Worm (Caenorhabditis elegans): ENCODE data around the gene taf-6.1.
A peak's percentile ranks its signal among the peaks of the same experiment; 100 is the strongest.

Gene taf-6.1

ce11 chrII:1110901-1111300, 16.9 kb upstream of the taf-6.1 start, which contains the start of gene lips-11:
Gene lips-11, minus strand, starts transcription at chrII:1111001.
- TF ChIP-seq ceh-91 (GFP tag; IDR thresholded peaks at IDR 0.05) = no peak
- no peak for TF ChIP-seq athp-1 (tag; optimal IDR thresholded peaks at IDR 0.05)
- TF ChIP-seq D2030.7 (GFP tag; IDR thresholded peaks at IDR 0.05) = no peak

ce11 chrII:1114133-1114532, 13.6 kb upstream of the taf-6.1 start, which contains the start of gene lips-12:
Gene lips-12, minus strand, starts transcription at chrII:1114233.
- TF ChIP-seq ekl-4 (GFP tag; IDR thresholded peaks at IDR 0.05) (no peak), chd-7 (tag; optimal IDR thresholded peaks at IDR 0.05) (no peak), Y56A3A.18 (GFP tag; IDR thresholded peaks at IDR 0.05) (no peak), nfya-2 (GFP tag; IDR thresholded peaks at IDR 0.05) (no peak), egl-18 (GFP tag; IDR thresholded peaks at IDR 0.05) (no peak), mcd-1 (GFP tag; IDR thresholded peaks at IDR 0.05) (no peak), lin-26 (GFP tag; IDR thresholded peaks at IDR 0.05) (no peak), F52B5.7 (tag; optimal IDR thresholded peaks at IDR 0.05) (no peak), ceh-58 (GFP tag; IDR thresholded peaks at IDR 0.05) (no peak), F37B4.10 (GFP tag; IDR thresholded peaks at IDR 0.05) (no peak), lag-1 (GFP tag; IDR thresholded peaks at IDR 0.05) (no peak), bed-1 (GFP tag; IDR thresholded peaks at IDR 0.05) (no peak), ztf-18 (tag; optimal IDR thresholded peaks at IDR 0.05) (no peak), tlf-1 (GFP tag; optimal IDR thresholded peaks at IDR 0.05) (no peak), zim-3 (tag; optimal IDR thresholded peaks at IDR 0.05) (no peak)

- TF ChIP-seq snpc-4 (GFP tag; optimal IDR thresholded peaks at IDR 0.05) (peak; percentile 52), snpc-4 (tag; optimal IDR thresholded peaks at IDR 0.05) (peak in 3 of 4 experiments; percentile 22 to 90 (median 87)), B0035.1 (tag; optimal IDR thresholded peaks at IDR 0.05) (no peak), snpc-1.1 (tag; optimal IDR thresholded peaks at IDR 0.05; ENCODE audit: insufficient read depth) (peak; percentile 76), F39B2.1 (GFP tag; IDR thresholded peaks at IDR 0.05) (0 out of 2 replicates have a peak, but pooled peaks have one; percentile 27), B0261.1 (tag; optimal IDR thresholded peaks at IDR 0.05) (no peak), akir-1 (GFP tag; optimal IDR thresholded peaks at IDR 0.05) (no peak), K12H6.12 (tag; optimal IDR thresholded peaks at IDR 0.05) (no peak)
Measured at ce11 chrII:1116521-1116920, 11.3 kb upstream of the taf-6.1 start.

- TF ChIP-seq mcd-1 (GFP tag; IDR thresholded peaks at IDR 0.05) (no peak), snpc-1.1 (tag; optimal IDR thresholded peaks at IDR 0.05; ENCODE audit: insufficient read depth) (peak; percentile 46), hmg-1.2 (GFP tag; IDR thresholded peaks at IDR 0.05) (peak; percentile 46), snpc-4 (GFP tag; optimal IDR thresholded peaks at IDR 0.05) (peak; percentile 41), snpc-4 (tag; optimal IDR thresholded peaks at IDR 0.05) (peak in 3 of 4 experiments; percentile 45 to 86 (median 86))
Measured at ce11 chrII:1117992-1118729, 9.6 kb upstream of the taf-6.1 start, which contains the start of gene lips-13. Gene lips-13, minus strand, starts transcription at chrII:1118042.

- TF ChIP-seq nhr-90 (tag; optimal IDR thresholded peaks at IDR 0.05) (no peak), F57A8.1 (GFP tag; optimal IDR thresholded peaks at IDR 0.05) (no peak), lsy-27 (tag; optimal IDR thresholded peaks at IDR 0.05; ENCODE audit: borderline replicate concordance, insufficient read depth) (no peak), aptf-2 (GFP tag; conservative IDR thresholded peaks at IDR 0.05) (no peak), nhr-120 (GFP tag; IDR thresholded peaks at IDR 0.05) (no peak), ztf-3 (GFP tag; optimal IDR thresholded peaks at IDR 0.05) (no peak), F57C9.4 (tag; optimal IDR thresholded peaks at IDR 0.05) (no peak), nfya-1 (tag; optimal IDR thresholded peaks at IDR 0.05; ENCODE audit: borderline replicate concordance, insufficient read depth) (no peak), sdz-38 (tag; optimal IDR thresholded peaks at IDR 0.05) (no peak), D2030.7 (GFP tag; IDR thresholded peaks at IDR 0.05) (no peak), lin-35 (GFP tag; optimal IDR thresholded peaks at IDR 0.05) (no peak), ccch-3 (GFP tag; optimal IDR thresholded peaks at IDR 0.05) (no peak), K12H6.12 (tag; optimal IDR thresholded peaks at IDR 0.05) (no peak), sea-2 (GFP tag; IDR thresholded peaks at IDR 0.05) (no peak), pha-4 (tag; optimal IDR thresholded peaks at IDR 0.05) (no peak), egrh-3 (GFP tag; IDR thresholded peaks at IDR 0.05) (no peak), akir-1 (GFP tag; optimal IDR thresholded peaks at IDR 0.05) (no peak)
Measured at ce11 chrII:1123208-1123607, 4.6 kb upstream of the taf-6.1 start, which contains the start of the genes sut-1 and eri-3. Gene sut-1, minus strand, starts transcription at chrII:1123265. Gene eri-3, plus strand, starts transcription at chrII:1123534.
